Worm (Caenorhabditis elegans): ENCODE results near the gene Y12A6A.1.

Gene Y12A6A.1

DNA sequence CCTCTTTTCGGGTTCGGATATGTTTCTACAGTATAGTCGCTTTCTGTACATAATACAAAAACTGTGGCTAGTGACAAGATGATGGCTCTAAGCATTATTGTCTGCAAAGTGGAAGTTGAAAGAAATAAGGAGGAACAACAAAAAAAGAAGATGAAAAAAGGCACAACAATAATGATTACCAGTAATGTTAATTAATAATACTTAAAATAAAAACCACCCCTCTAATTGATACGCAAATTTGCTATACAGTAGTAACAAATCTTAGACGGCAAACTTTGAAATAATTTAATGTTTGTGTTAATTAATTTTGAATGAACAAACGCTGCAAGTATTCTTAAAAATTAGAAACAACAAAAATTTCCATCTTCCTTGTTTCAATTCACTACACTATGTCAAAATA, at the start of gene Y12A6A.1:
Gene Y12A6A.1 (minus strand): TSS at position 101 of the 400 bp plus-strand sequence.
- TF ChIP-seq gei-8 (GFP tag; optimal IDR thresholded peaks at IDR 0.05) (no peak), Y5F2A.4 (GFP tag; optimal IDR thresholded peaks at IDR 0.05) (no peak)

DNA sequence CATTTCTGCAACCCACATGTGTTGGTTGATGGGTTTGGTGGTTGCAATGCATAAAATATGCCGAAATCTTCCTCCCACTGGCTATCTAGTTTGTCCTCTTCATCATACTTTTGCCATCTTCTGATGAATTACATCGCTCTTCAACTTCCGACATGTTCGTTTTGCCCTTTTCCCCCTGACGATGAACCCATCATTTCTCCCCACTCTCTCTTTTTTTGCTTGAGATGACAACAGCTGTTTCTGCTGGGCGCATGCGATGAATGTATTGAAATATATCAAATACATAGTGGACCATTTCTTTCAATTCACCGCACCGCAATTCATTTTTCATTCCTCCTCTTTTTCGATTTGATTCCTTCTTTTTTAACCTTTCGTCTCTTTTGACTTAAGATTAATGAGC, 49.4 kb upstream of the Y12A6A.1 start:
- TF ChIP-seq ceh-44 (GFP tag; IDR thresholded peaks at IDR 0.05): no peak
- TF ChIP-seq ceh-20 (GFP tag; IDR thresholded peaks at IDR 0.05): no peak
- TF ChIP-seq lsy-2 (tag; optimal IDR thresholded peaks at IDR 0.05): peak in 1 of 2 experiments; percentile 2
- TF ChIP-seq tra-1 (GFP tag; IDR thresholded peaks at IDR 0.05): 0 out of 2 replicates have a peak, but pooled peaks have one; percentile 32

DNA sequence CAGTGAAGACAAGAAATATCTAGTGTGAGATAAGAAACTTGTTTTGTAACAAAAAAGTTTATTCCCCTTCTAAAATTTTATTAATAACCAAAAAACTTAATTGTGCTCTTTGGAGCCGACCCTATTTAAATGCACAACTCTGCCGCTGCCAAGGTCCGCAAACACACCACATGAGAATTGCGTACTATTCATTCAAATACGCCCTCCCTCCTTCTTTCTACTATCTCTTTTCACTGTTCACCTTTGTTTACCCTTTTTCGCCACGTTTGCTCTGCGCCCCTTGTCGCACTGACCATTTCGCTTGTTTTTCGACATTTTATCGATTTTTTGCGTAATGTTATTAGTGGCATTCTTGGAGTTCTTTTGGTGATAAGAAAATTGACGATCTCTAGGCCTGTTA, 48.1 kb upstream of the Y12A6A.1 start:
- TF ChIP-seq mep-1 (tag; optimal IDR thresholded peaks at IDR 0.05) (peak; percentile 62), unc-130 (GFP tag; optimal IDR thresholded peaks at IDR 0.05) (no peak), hlh-30 (tag; optimal IDR thresholded peaks at IDR 0.05; ENCODE audit: insufficient read depth) (peak; percentile 5), nhr-28 (tag; optimal IDR thresholded peaks at IDR 0.05) (peak; percentile 57), nhr-11 (tag; optimal IDR thresholded peaks at IDR 0.05) (no peak), R02D3.7 (tag; optimal IDR thresholded peaks at IDR 0.05) (no peak), unc-62 (GFP tag; optimal IDR thresholded peaks at IDR 0.05 in 1 of 2) (no peak), unc-62 (tag; optimal IDR thresholded peaks at IDR 0.05) (no peak), dpl-1 (GFP tag; optimal IDR thresholded peaks at IDR 0.05) (peak; percentile 74), lsy-2 (tag; optimal IDR thresholded peaks at IDR 0.05) (peak in 1 of 2 experiments; percentile 44), hlh-11 (tag; optimal IDR thresholded peaks at IDR 0.05) (peak; percentile 67), mes-2 (tag; optimal IDR thresholded peaks at IDR 0.05; ENCODE audit: poor library complexity, severe bottlenecking) (peak; percentile 63), daf-16 (GFP tag; optimal IDR thresholded peaks at IDR 0.05) (no peak), daf-16 (tag; optimal IDR thresholded peaks at IDR 0.05) (peak; percentile 96), dmd-6 (GFP tag; IDR thresholded peaks at IDR 0.05) (peak; percentile 10; the same call in 1 of the 2 replicates), nhr-76 (tag; optimal IDR thresholded peaks at IDR 0.05) (no peak), pqm-1 (tag; optimal IDR thresholded peaks at IDR 0.05) (peak; percentile 39), nhr-41 (GFP tag; IDR thresholded peaks at IDR 0.05) (no peak), D1046.2 (GFP tag; IDR thresholded peaks at IDR 0.05) (no peak), pha-4 (GFP tag; IDR thresholded peaks at IDR 0.05) (peak; percentile 53; the same call in 1 of the 2 replicates), pha-4 (tag; optimal IDR thresholded peaks at IDR 0.05) (peak; percentile 65), dve-1 (tag; optimal IDR thresholded peaks at IDR 0.05; ENCODE audit: insufficient read depth) (peak; percentile 75)

DNA sequence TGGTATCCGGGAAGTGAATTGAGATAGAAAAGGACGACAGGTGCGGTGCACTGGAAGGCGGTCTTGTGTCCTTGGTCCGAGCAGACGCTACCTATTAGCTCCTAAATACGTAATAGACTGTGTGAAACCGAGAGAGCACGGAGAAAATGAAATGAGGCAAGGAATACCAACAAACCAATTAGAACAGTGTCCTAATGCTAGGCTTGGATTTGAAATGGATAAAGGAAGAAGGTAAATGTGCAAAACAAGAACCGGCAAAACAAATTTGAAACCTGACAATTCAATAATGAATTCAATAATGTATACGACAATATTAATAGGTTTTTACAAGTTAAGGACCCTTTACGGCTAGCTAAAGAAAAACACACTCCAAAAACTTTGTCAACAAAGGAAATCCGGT, 47.2 kb upstream of the Y12A6A.1 start, which contains the start of gene C04A11.2:
Gene C04A11.2 (minus strand): TSS at position 101 of the 400 bp plus-strand sequence.
- TF ChIP-seq unc-62 (GFP tag; optimal IDR thresholded peaks at IDR 0.05 in 1 of 2) (peak in 1 of 2 experiments; percentile 19), unc-62 (tag; optimal IDR thresholded peaks at IDR 0.05) (no peak), hlh-30 (tag; optimal IDR thresholded peaks at IDR 0.05; ENCODE audit: insufficient read depth) (no peak)

DNA sequence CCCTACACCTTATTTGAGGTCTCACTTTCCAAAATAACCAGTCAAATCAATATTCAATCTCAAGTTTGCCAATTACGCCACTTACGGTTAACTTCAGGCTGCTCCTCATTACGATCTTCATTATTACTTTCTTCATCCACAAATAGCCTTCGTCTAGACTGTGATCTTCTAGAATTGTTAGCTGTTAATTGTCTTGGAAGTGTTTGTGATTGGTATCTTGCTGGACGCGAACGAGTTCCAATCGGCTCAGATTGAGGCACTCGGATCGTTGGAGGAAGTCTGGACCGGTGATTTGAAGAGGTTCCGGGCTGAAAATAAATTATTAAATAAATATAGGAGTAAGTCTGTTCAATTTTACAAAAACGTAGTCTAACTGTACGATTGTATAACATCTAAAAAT, 45.3 kb upstream of the Y12A6A.1 start:
- TF ChIP-seq egl-27 (tag; optimal IDR thresholded peaks at IDR 0.05) (no peak), unc-62 (GFP tag; optimal IDR thresholded peaks at IDR 0.05 in 1 of 2) (peak in 1 of 2 experiments; percentile 90), unc-62 (tag; optimal IDR thresholded peaks at IDR 0.05) (no peak), ceh-44 (GFP tag; IDR thresholded peaks at IDR 0.05) (no peak)

DNA sequence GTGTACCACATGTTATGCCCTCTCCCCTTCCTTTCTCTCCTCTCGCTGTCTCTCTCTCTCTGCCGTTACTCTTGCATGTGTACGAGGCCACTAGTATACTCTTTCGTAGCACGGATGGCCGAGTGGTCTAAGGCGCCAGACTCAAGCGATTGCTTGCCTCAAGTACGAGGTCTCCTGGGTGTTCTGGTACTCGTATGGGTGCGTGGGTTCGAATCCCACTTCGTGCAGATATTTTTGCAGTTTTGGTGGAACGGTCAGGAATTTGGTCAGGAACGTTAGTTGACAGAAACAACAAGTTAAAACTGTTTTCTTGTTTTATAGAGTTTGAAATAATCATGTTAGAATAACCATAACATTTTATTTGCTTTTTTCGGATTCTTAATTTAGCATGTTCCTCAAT, 43.9 kb upstream of the Y12A6A.1 start:
- peak; percentile 95 for TF ChIP-seq arid-1 (GFP tag; conservative IDR thresholded peaks at IDR 0.05)
- TF ChIP-seq php-3 (GFP tag; IDR thresholded peaks at IDR 0.05): peak; percentile 91
- TF ChIP-seq pqm-1 (tag; optimal IDR thresholded peaks at IDR 0.05): no peak
- TF ChIP-seq zip-11 (GFP tag; IDR thresholded peaks at IDR 0.05): peak; percentile 86; the same call in 1 of the 2 replicates
- peak; percentile 95 for TF ChIP-seq Y75B8A.6 (GFP tag; IDR thresholded peaks at IDR 0.05)
- TF ChIP-seq pha-4 (GFP tag; IDR thresholded peaks at IDR 0.05): peak; percentile 96
- TF ChIP-seq pha-4 (tag; optimal IDR thresholded peaks at IDR 0.05): peak; percentile 5
- peak; percentile 41 for TF ChIP-seq ces-1 (GFP tag; optimal IDR thresholded peaks at IDR 0.05)
- peak in 1 of 2 experiments; percentile 35 for TF ChIP-seq ZK546.5 (tag; optimal IDR thresholded peaks at IDR 0.05)
- TF ChIP-seq gei-8 (GFP tag; optimal IDR thresholded peaks at IDR 0.05): peak; percentile 92
- no peak for TF ChIP-seq nhr-10 (tag; optimal IDR thresholded peaks at IDR 0.05)
- TF ChIP-seq ZK337.2 (GFP tag; IDR thresholded peaks at IDR 0.05): peak; percentile 92
- peak; percentile 65 for TF ChIP-seq nhr-28 (tag; optimal IDR thresholded peaks at IDR 0.05)
- peak; percentile 38 for TF ChIP-seq dpl-1 (GFP tag; optimal IDR thresholded peaks at IDR 0.05)
- TF ChIP-seq zfp-3 (GFP tag; conservative IDR thresholded peaks at IDR 0.05): peak; percentile 68; the same call in 1 of the 2 replicates
- peak; percentile 92 for TF ChIP-seq rbr-2 (tag; optimal IDR thresholded peaks at IDR 0.05)
- TF ChIP-seq madf-9 (GFP tag; conservative IDR thresholded peaks at IDR 0.05): peak; percentile 95
- no peak for TF ChIP-seq zag-1 (tag; optimal IDR thresholded peaks at IDR 0.05)
- TF ChIP-seq lin-1 (GFP tag; IDR thresholded peaks at IDR 0.05): peak; percentile 92
